Fruit fly (Drosophila melanogaster) whole organism, prepupa: ENCODE results near the gene Pex1.

Source experiments
- CG16779 ChIP-seq: fragments of 200-800 bp; sonication (Bioruptor generic); optimal IDR thresholded peaks from 3 replicates; lab custom pipeline; 2017; ENCODE audit warnings: missing biosample characterization, mild to moderate bottlenecking, missing genetic modification characterization
- CG6276 ChIP-seq: fragments of 200-800 bp; sonication (Bioruptor generic); optimal IDR thresholded peaks from 2 replicates; lab custom pipeline; 2017; ENCODE audit warnings: missing biosample characterization, mild to moderate bottlenecking, missing genetic modification characterization
- CG8632 ChIP-seq: fragments of 200-800 bp; sonication (Bioruptor generic); optimal IDR thresholded peaks from 3 replicates; lab custom pipeline; 2016; ENCODE audit warnings: missing biosample characterization, missing genetic modification characterization
- Eip78C ChIP-seq: fragments of 200-800 bp; sonication (Bioruptor generic); peaks from one replicate; lab custom pipeline; 2016; ENCODE audit warnings: missing biosample characterization, missing genetic modification characterization
- Hr38 ChIP-seq: sonication (Bioruptor generic); optimal IDR thresholded peaks from 2 replicates; lab custom pipeline; 2016; ENCODE audit warnings: missing biosample characterization, missing genetic modification characterization
- Lpt ChIP-seq: fragments of 200-800 bp; sonication (Bioruptor generic); optimal IDR thresholded peaks from 3 replicates; lab custom pipeline; 2016; ENCODE audit warnings: missing biosample characterization, missing genetic modification characterization
- Sox102F ChIP-seq: fragments of 200-800 bp; sonication (Bioruptor generic); optimal IDR thresholded peaks from 2 replicates; lab custom pipeline; 2016; ENCODE audit warnings: missing biosample characterization, mild to moderate bottlenecking, missing genetic modification characterization
- Sox15 ChIP-seq: fragments of 200-800 bp; sonication (Bioruptor generic); optimal IDR thresholded peaks from 3 replicates; lab custom pipeline; 2016; ENCODE audit warnings: missing biosample characterization, missing genetic modification characterization
- acj6 ChIP-seq: fragments of 200-800 bp; sonication (Bioruptor generic); optimal IDR thresholded peaks from 3 replicates; lab custom pipeline; 2016; ENCODE audit warnings: missing biosample characterization, missing genetic modification characterization
- dac ChIP-seq: fragments of 200-800 bp; sonication (Bioruptor generic); optimal IDR thresholded peaks from 2 replicates; lab custom pipeline; 2017; ENCODE audit warnings: missing biosample characterization, mild to moderate bottlenecking, missing genetic modification characterization
- fd59A ChIP-seq: fragments of 200-800 bp; sonication (Bioruptor generic); optimal IDR thresholded peaks from 2 replicates; lab custom pipeline; 2017; ENCODE audit warnings: missing biosample characterization, mild to moderate bottlenecking, missing genetic modification characterization, missing genetic modification reagents
- net ChIP-seq: fragments of 200-800 bp; sonication (Bioruptor generic); optimal IDR thresholded peaks from 3 replicates; lab custom pipeline; 2016; ENCODE audit warnings: missing biosample characterization, missing genetic modification characterization
- topi ChIP-seq: fragments of 200-800 bp; sonication (Bioruptor generic); optimal IDR thresholded peaks from 3 replicates; lab custom pipeline; 2016; ENCODE audit warnings: missing biosample characterization, missing genetic modification characterization

DNA sequence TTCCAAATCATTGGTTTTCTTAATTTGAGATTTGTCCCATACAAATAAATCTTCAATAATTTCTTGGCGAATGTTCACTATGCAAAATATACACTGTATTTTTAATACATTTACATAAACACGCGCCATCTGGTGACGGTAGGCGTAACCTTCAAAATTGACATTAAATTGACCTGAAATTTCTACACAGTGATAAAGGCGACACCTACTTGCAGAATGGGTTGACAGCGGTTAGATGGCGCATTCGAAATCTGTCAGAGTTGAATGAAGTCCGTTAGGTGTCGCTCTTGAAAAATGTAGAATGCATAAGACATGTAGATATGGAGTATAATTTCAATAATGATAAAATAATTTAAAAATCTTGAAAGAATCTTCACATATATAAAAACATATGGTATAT, 39.7 kb downstream of the Pex1 start:
- TF ChIP-seq Sox102F (GFP tag; lab: Kevin White, UChicago) (no peak), acj6 (GFP tag; lab: Kevin White, UChicago) (peak; percentile 56), dac (GFP tag; lab: Kevin White, UChicago) (no peak), CG8632 (GFP tag; lab: Kevin White, UChicago) (no peak), Eip78C (GFP tag; lab: Kevin White, UChicago) (peak; percentile 73), Hr38 (GFP tag; lab: Kevin White, UChicago) (no peak), fd59A (GFP tag; lab: Kevin White, UChicago) (no peak), Lpt (GFP tag; lab: Kevin White, UChicago) (no peak), CG6276 (GFP tag; lab: Kevin White, UChicago) (no peak), Sox15 (peak; percentile 46), topi (peak; percentile 58), CG16779 (tag; lab: Kevin White, UChicago) (no peak), net (GFP tag; lab: Kevin White, UChicago) (no peak)
